Fruit fly (Drosophila melanogaster) whole organism, prepupa: ENCODE measurements around the gene CG6983.
A peak's percentile ranks its signal among the peaks of the same experiment; 100 is the strongest.

Experiments
- Blimp-1 ChIP-seq: fragments of 200-800 bp; sonication (Bioruptor generic); optimal IDR thresholded peaks from 3 replicates; lab custom pipeline; 2017; ENCODE audit warnings: missing biosample characterization, missing genetic modification characterization, mild to moderate bottlenecking, moderate library complexity, missing genetic modification reagents
- CG10669 ChIP-seq: fragments of 200-800 bp; sonication (Bioruptor generic); optimal IDR thresholded peaks from 3 replicates; lab custom pipeline; 2018; ENCODE audit warnings: missing biosample characterization, mild to moderate bottlenecking, missing genetic modification characterization, moderate library complexity
- CG11294 ChIP-seq: fragments of 200-800 bp; sonication (Bioruptor generic); IDR thresholded peaks from 2 replicates; pipeline ENCODE4 v1.3.6; 2022; ENCODE audit warnings: missing biosample characterization, missing genetic modification characterization
- CG11762 ChIP-seq: fragments of 200-800 bp; sonication (Bioruptor generic); optimal IDR thresholded peaks from 3 replicates; lab custom pipeline; 2016; ENCODE audit warnings: missing biosample characterization, missing genetic modification characterization; ENCODE audit not compliant: insufficient read depth
- CG11902 ChIP-seq: fragments of 200-800 bp; sonication (Bioruptor generic); optimal IDR thresholded peaks from 3 replicates; lab custom pipeline; 2016; ENCODE audit warnings: missing biosample characterization, missing genetic modification characterization
- CG15336 ChIP-seq: fragments of 200-800 bp; sonication (Bioruptor generic); IDR thresholded peaks from 2 replicates; pipeline ENCODE4 v1.3.6; 2022; ENCODE audit warnings: missing biosample characterization, missing genetic modification characterization
- CG1621 ChIP-seq: fragments of 200-800 bp; sonication (Bioruptor generic); optimal IDR thresholded peaks from 3 replicates; lab custom pipeline; 2018; ENCODE audit warnings: missing biosample characterization, mild to moderate bottlenecking, missing genetic modification characterization
- CG16779 ChIP-seq: fragments of 200-800 bp; sonication (Bioruptor generic); optimal IDR thresholded peaks from 3 replicates; lab custom pipeline; 2017; ENCODE audit warnings: missing biosample characterization, mild to moderate bottlenecking, missing genetic modification characterization
- CG32006 ChIP-seq: fragments of 200-800 bp; sonication (Bioruptor generic); optimal IDR thresholded peaks from 3 replicates; lab custom pipeline; 2017; ENCODE audit warnings: missing biosample characterization, mild to moderate bottlenecking, missing genetic modification characterization
- CG34406 ChIP-seq: fragments of 200-800 bp; sonication (Bioruptor generic); optimal IDR thresholded peaks from 3 replicates; lab custom pipeline; 2016; ENCODE audit warnings: missing biosample characterization, missing genetic modification characterization
- CG3919 ChIP-seq: fragments of 200-800 bp; sonication (Bioruptor generic); optimal IDR thresholded peaks from 3 replicates; lab custom pipeline; 2016; ENCODE audit warnings: missing biosample characterization, missing genetic modification characterization
- CG4318 ChIP-seq: fragments of 200-800 bp; sonication (Bioruptor generic); optimal IDR thresholded peaks from 3 replicates; lab custom pipeline; 2017; ENCODE audit warnings: missing biosample characterization, mild to moderate bottlenecking, missing genetic modification characterization
- CG6163 ChIP-seq: fragments of 200-800 bp; sonication (Bioruptor generic); IDR thresholded peaks from 3 replicates; pipeline ENCODE4 v1.3.6; 2022; ENCODE audit warnings: missing biosample characterization, missing genetic modification characterization
- CG6276 ChIP-seq: fragments of 200-800 bp; sonication (Bioruptor generic); optimal IDR thresholded peaks from 2 replicates; lab custom pipeline; 2017; ENCODE audit warnings: missing biosample characterization, mild to moderate bottlenecking, missing genetic modification characterization
- CG6808 ChIP-seq: fragments of 200-800 bp; sonication (Bioruptor generic); optimal IDR thresholded peaks from 3 replicates; lab custom pipeline; 2017; ENCODE audit warnings: missing biosample characterization, missing genetic modification characterization, mild to moderate bottlenecking, moderate library complexity, missing genetic modification reagents
- CG6854 ChIP-seq: fragments of 200-800 bp; sonication (Bioruptor generic); optimal IDR thresholded peaks from 2 replicates; lab custom pipeline; 2017; ENCODE audit warnings: missing biosample characterization, mild to moderate bottlenecking, missing genetic modification characterization
- CG7368 ChIP-seq: fragments of 200-800 bp; sonication (Bioruptor generic); optimal IDR thresholded peaks from 3 replicates; lab custom pipeline; 2016; ENCODE audit warnings: missing biosample characterization, missing genetic modification characterization
- CG8119 ChIP-seq: fragments of 200-800 bp; sonication (Bioruptor generic); IDR thresholded peaks from 3 replicates; pipeline ENCODE4 v1.3.6; 2022; ENCODE audit warnings: missing biosample characterization, missing genetic modification characterization
- CG8632 ChIP-seq: fragments of 200-800 bp; sonication (Bioruptor generic); optimal IDR thresholded peaks from 3 replicates; lab custom pipeline; 2016; ENCODE audit warnings: missing biosample characterization, missing genetic modification characterization
- CG9139 ChIP-seq: fragments of 200-800 bp; sonication (Bioruptor generic); optimal IDR thresholded peaks from 3 replicates; lab custom pipeline; 2017; ENCODE audit warnings: missing biosample characterization, mild to moderate bottlenecking, missing genetic modification characterization
- Eip75B ChIP-seq: fragments of 200-800 bp; sonication (Bioruptor generic); optimal IDR thresholded peaks from 3 replicates; lab custom pipeline; 2016; ENCODE audit warnings: missing biosample characterization, missing genetic modification characterization
- Eip78C ChIP-seq: fragments of 200-800 bp; sonication (Bioruptor generic); peaks from one replicate; lab custom pipeline; 2016; ENCODE audit warnings: missing biosample characterization, missing genetic modification characterization
- Gug ChIP-seq: fragments of 200-800 bp; sonication (Bioruptor generic); IDR thresholded peaks from 2 replicates; pipeline ENCODE4 v1.3.6; 2022; ENCODE audit warnings: missing biosample characterization, missing genetic modification characterization
- Hr38 ChIP-seq: sonication (Bioruptor generic); optimal IDR thresholded peaks from 2 replicates; lab custom pipeline; 2016; ENCODE audit warnings: missing biosample characterization, missing genetic modification characterization
- Hr39 ChIP-seq: fragments of 200-800 bp; sonication (Bioruptor generic); optimal IDR thresholded peaks from 2 replicates; lab custom pipeline; 2016; ENCODE audit warnings: missing biosample characterization, missing genetic modification characterization
- Hr4 ChIP-seq: fragments of 200-800 bp; sonication (Bioruptor generic); optimal IDR thresholded peaks from 3 replicates; lab custom pipeline; 2016; ENCODE audit warnings: missing biosample characterization, missing genetic modification characterization
- Lpt ChIP-seq: fragments of 200-800 bp; sonication (Bioruptor generic); optimal IDR thresholded peaks from 3 replicates; lab custom pipeline; 2016; ENCODE audit warnings: missing biosample characterization, missing genetic modification characterization
- Met ChIP-seq: fragments of 200-800 bp; sonication (Bioruptor generic); optimal IDR thresholded peaks from 3 replicates; lab custom pipeline; 2016; ENCODE audit warnings: missing biosample characterization, missing genetic modification characterization
- OdsH ChIP-seq: fragments of 200-800 bp; sonication (Bioruptor generic); optimal IDR thresholded peaks from 3 replicates; lab custom pipeline; 2016; ENCODE audit warnings: missing biosample characterization, missing genetic modification characterization
- Smox ChIP-seq: fragments of 200-800 bp; sonication (Bioruptor generic); optimal IDR thresholded peaks from 3 replicates; lab custom pipeline; 2016; ENCODE audit warnings: missing biosample characterization, missing genetic modification characterization
- Sox102F ChIP-seq: fragments of 200-800 bp; sonication (Bioruptor generic); optimal IDR thresholded peaks from 2 replicates; lab custom pipeline; 2016; ENCODE audit warnings: missing biosample characterization, mild to moderate bottlenecking, missing genetic modification characterization
- Sox15 ChIP-seq: fragments of 200-800 bp; sonication (Bioruptor generic); optimal IDR thresholded peaks from 3 replicates; lab custom pipeline; 2016; ENCODE audit warnings: missing biosample characterization, missing genetic modification characterization
- achi ChIP-seq: fragments of 200-800 bp; sonication (Bioruptor generic); optimal IDR thresholded peaks from 3 replicates; lab custom pipeline; 2016; ENCODE audit warnings: missing biosample characterization, missing genetic modification characterization
- acj6 ChIP-seq: fragments of 200-800 bp; sonication (Bioruptor generic); optimal IDR thresholded peaks from 3 replicates; lab custom pipeline; 2016; ENCODE audit warnings: missing biosample characterization, missing genetic modification characterization
- dac ChIP-seq: fragments of 200-800 bp; sonication (Bioruptor generic); optimal IDR thresholded peaks from 2 replicates; lab custom pipeline; 2017; ENCODE audit warnings: missing biosample characterization, mild to moderate bottlenecking, missing genetic modification characterization
- dsx ChIP-seq: fragments of 200-800 bp; optimal IDR thresholded peaks from 3 replicates; lab custom pipeline; 2019; ENCODE audit warnings: missing biosample characterization, mild to moderate bottlenecking, missing genetic modification characterization, moderate library complexity; ENCODE audit not compliant: poor library complexity, severe bottlenecking
- eg ChIP-seq: fragments of 200-800 bp; sonication (Bioruptor generic); IDR thresholded peaks from 3 replicates; pipeline ENCODE4 v1.3.6; 2022; ENCODE audit warnings: missing biosample characterization, missing genetic modification characterization
- esn ChIP-seq: fragments of 200-800 bp; sonication (Bioruptor generic); optimal IDR thresholded peaks from 2 replicates; lab custom pipeline; 2016; ENCODE audit warnings: missing biosample characterization, mild to moderate bottlenecking, missing genetic modification characterization, moderate library complexity
- lz ChIP-seq: fragments of 200-800 bp; sonication (Bioruptor generic); optimal IDR thresholded peaks from 3 replicates; lab custom pipeline; 2016; ENCODE audit warnings: missing biosample characterization, missing genetic modification characterization
- net ChIP-seq: fragments of 200-800 bp; sonication (Bioruptor generic); optimal IDR thresholded peaks from 3 replicates; lab custom pipeline; 2016; ENCODE audit warnings: missing biosample characterization, missing genetic modification characterization
- pdm3 ChIP-seq: fragments of 200-800 bp; sonication (Bioruptor generic); optimal IDR thresholded peaks from 3 replicates; lab custom pipeline; 2016; ENCODE audit warnings: missing biosample characterization, missing genetic modification characterization
- salr ChIP-seq, 2 experiments: fragments of 200-800 bp; sonication (Bioruptor generic); optimal IDR thresholded peaks; 3 replicates each; lab custom pipeline; 2016 to 2018; ENCODE audit warnings: missing biosample characterization in 2 of 2, missing genetic modification characterization in 2 of 2, mild to moderate bottlenecking in 1 of 2
- spab ChIP-seq: fragments of 200-800 bp; sonication (Bioruptor generic); optimal IDR thresholded peaks from 2 replicates; lab custom pipeline; 2017; ENCODE audit warnings: missing biosample characterization, mild to moderate bottlenecking, missing genetic modification characterization, missing genetic modification reagents
- ss ChIP-seq, 2 experiments: fragments of 200-800 bp; sonication (Bioruptor generic); optimal IDR thresholded peaks; 2 replicates in 1 of 2; 3 replicates in 1 of 2; lab custom pipeline; 2017 to 2018; ENCODE audit warnings: mild to moderate bottlenecking in 2 of 2, missing biosample characterization in 2 of 2, missing genetic modification characterization in 2 of 2, moderate library complexity in 1 of 2
- svp ChIP-seq: fragments of 200-800 bp; sonication (Bioruptor generic); peaks from one replicate; lab custom pipeline; 2016; ENCODE audit warnings: missing biosample characterization, missing genetic modification characterization
- topi ChIP-seq: fragments of 200-800 bp; sonication (Bioruptor generic); optimal IDR thresholded peaks from 3 replicates; lab custom pipeline; 2016; ENCODE audit warnings: missing biosample characterization, missing genetic modification characterization
- vri ChIP-seq: fragments of 200-800 bp; sonication (Bioruptor generic); optimal IDR thresholded peaks from 3 replicates; lab custom pipeline; 2016; ENCODE audit warnings: missing biosample characterization, mild to moderate bottlenecking, missing genetic modification characterization

CG6983 gene

DNA sequence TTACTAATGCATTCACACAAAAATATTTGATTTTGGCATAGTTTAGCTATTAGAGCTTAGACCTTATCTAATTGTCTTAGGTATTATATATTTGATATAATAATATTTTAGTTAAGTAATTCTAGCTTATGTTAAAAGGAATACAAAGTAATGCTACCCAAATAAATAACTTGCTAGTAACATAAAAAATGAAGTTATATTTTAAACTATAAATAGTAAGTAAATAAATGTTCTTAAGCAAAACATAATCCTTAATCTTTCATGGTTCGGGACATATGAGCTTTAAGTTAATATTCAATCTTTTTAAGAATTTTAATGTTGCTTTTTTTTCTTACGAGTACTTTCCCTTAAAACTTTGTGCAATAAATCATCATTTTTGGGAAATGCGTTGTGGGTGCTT lies 26.0 kb downstream of the CG6983 start (continued):
- peak; percentile 40; the same call in 1 of the 2 replicates for TF ChIP-seq CG15336 (GFP tag; lab: Robert Waterston, UW)
- no peak for TF ChIP-seq Hr39 (GFP tag; lab: Kevin White, UChicago)
- no peak for TF ChIP-seq Hr38 (GFP tag; lab: Kevin White, UChicago)
- TF ChIP-seq Sox102F (GFP tag; lab: Kevin White, UChicago): no peak
- TF ChIP-seq OdsH (GFP tag; lab: Kevin White, UChicago): peak; percentile 51
- TF ChIP-seq CG8119 (GFP tag; lab: Robert Waterston, UW): 0 out of 3 replicates have a peak, but pooled peaks have one; percentile 22
- TF ChIP-seq CG16779: no peak
- TF ChIP-seq, all 60 proteins: peak for 16

DNA sequence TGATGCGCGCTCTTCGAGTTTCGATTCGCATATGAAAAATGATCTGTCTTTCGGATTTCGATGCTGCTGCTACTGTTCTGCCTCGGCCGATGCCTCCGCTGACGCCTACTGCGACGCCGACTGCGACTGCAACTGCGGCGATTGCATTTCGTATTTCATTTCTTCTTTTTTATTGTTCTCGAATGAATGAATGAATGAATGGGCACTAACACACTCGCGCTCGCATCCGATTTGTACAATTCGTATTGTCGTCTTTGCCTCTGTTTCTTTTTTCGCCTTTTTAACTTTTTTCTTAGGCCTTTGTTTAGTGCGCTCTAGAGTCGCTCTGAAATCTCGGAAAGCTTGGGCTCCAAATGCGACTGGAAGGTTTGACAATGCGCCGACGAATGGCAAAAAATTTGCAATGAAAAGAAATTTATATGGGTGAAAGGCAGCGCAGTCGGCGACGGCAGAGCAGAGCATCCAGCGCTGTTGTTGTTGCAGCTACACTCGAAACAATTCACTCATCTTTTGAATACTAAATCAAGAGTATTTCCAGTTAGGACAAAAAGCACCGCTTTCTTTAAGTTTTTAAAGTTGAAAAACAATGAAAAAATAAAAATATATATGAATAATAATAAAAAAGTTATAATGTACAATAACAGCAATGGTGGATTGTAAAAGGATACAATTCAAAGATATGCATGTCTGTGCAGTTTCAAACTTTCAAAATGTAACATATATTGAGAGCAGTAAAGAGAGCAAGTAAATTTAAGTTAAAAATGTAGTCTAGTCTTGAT lies 27.2 kb downstream of the CG6983 start, which contains the start of gene CG32354:
CG32354 (minus strand) TSS at position 398 of the 779 bp plus-strand sequence.
- TF ChIP-seq dsx (GFP tag; lab: Kevin White, UChicago): peak; percentile 15
- TF ChIP-seq Sox102F (GFP tag; lab: Kevin White, UChicago): peak; percentile 17
- TF ChIP-seq Eip75B (GFP tag; lab: Kevin White, UChicago): peak; percentile 5
- no peak for TF ChIP-seq Lpt (GFP tag; lab: Kevin White, UChicago)
- peak; percentile 21 for TF ChIP-seq net (GFP tag; lab: Kevin White, UChicago)
- peak; percentile 25 for TF ChIP-seq CG6808
- TF ChIP-seq svp (GFP tag; lab: Kevin White, UChicago): peak; percentile 53
- TF ChIP-seq CG16779: no peak
- TF ChIP-seq spab (GFP tag; lab: Kevin White, UChicago): no peak
- TF ChIP-seq CG34406 (GFP tag; lab: Kevin White, UChicago): peak; percentile 16
- no peak for TF ChIP-seq CG10669 (GFP tag; lab: Kevin White, UChicago)
- peak; percentile 53 for TF ChIP-seq dac
- peak in 1 of 2 experiments; percentile 25 for TF ChIP-seq salr (GFP tag; optimal IDR thresholded peaks at IDR 0.05; lab: Kevin White, UChicago)
- peak; percentile 72 for TF ChIP-seq Hr4 (GFP tag; lab: Kevin White, UChicago)
- TF ChIP-seq CG6276: peak; percentile 68
- peak; percentile 28; the same call in 1 of the 3 replicates for TF ChIP-seq CG8119 (GFP tag; lab: Robert Waterston, UW)
- peak; percentile 22 for TF ChIP-seq Met (GFP tag; lab: Kevin White, UChicago)
- TF ChIP-seq CG32006: peak; percentile 90
- peak; percentile 28 for TF ChIP-seq acj6
- peak; percentile 21 to 65 for TF ChIP-seq ss (GFP tag; optimal IDR thresholded peaks at IDR 0.05; lab: Kevin White, UChicago)
- peak; percentile 63; the same call in 2 of the 3 replicates for TF ChIP-seq CG6163 (GFP tag; lab: Robert Waterston, UW)
- peak; percentile 17 for TF ChIP-seq CG1621
- no peak for TF ChIP-seq pdm3
- TF ChIP-seq esn (GFP tag; lab: Kevin White, UChicago): peak; percentile 16
- 0 out of 3 replicates have a peak, but pooled peaks have one; percentile 43 for TF ChIP-seq eg (GFP tag; lab: Robert Waterston, UW)
- TF ChIP-seq topi: peak; percentile 25
- peak; percentile 30 for TF ChIP-seq CG3919 (GFP tag; lab: Kevin White, UChicago)
- peak; percentile 43 for TF ChIP-seq OdsH (GFP tag; lab: Kevin White, UChicago)
- peak; percentile 75 for TF ChIP-seq CG4318 (GFP tag; lab: Kevin White, UChicago)
- no peak for TF ChIP-seq vri
- TF ChIP-seq CG11762 (GFP tag; lab: Kevin White, UChicago): no peak
- no peak for TF ChIP-seq Blimp-1
- TF ChIP-seq Gug (GFP tag; lab: Robert Waterston, UW): no peak
- TF ChIP-seq CG11902 (GFP tag; lab: Kevin White, UChicago): no peak
- no peak for TF ChIP-seq Sox15 (GFP tag; lab: Kevin White, UChicago)
- TF ChIP-seq CG9139: peak; percentile 10
- no peak for TF ChIP-seq Smox (GFP tag; lab: Kevin White, UChicago)
- no peak for TF ChIP-seq CG7368 (GFP tag; lab: Kevin White, UChicago)
- peak; percentile 79 for TF ChIP-seq Eip78C (GFP tag; lab: Kevin White, UChicago)
- no peak for TF ChIP-seq CG11294 (GFP tag; lab: Robert Waterston, UW)
- TF ChIP-seq lz (GFP tag; lab: Kevin White, UChicago): no peak
- no peak for TF ChIP-seq CG6854
- peak; percentile 5 for TF ChIP-seq achi (GFP tag; lab: Kevin White, UChicago)
- no peak for TF ChIP-seq CG8632 (GFP tag; lab: Kevin White, UChicago)
